Fruit fly (Drosophila melanogaster) whole organism, embryonic: Measurements from ENCODE around the gene CG13376.
A peak's percentile ranks its signal among the peaks of the same experiment; 100 is the strongest.

Experiments used
- Adf1 ChIP-seq: fragments of 200-800 bp; sonication (Bioruptor generic); IDR thresholded peaks from 2 replicates; pipeline ENCODE4 v1.3.6; 2022; ENCODE audit warnings: missing biosample characterization, missing genetic modification characterization
- Bteb2 ChIP-seq: fragments of 200-800 bp; sonication (Bioruptor generic); optimal IDR thresholded peaks from 2 replicates; lab custom pipeline; 2016; ENCODE audit warnings: missing biosample characterization, missing genetic modification characterization
- CG10321 ChIP-seq: fragments of 200-800 bp; sonication (Bioruptor generic); IDR thresholded peaks from 2 replicates; pipeline ENCODE4 v1.3.6; 2022; ENCODE audit warnings: missing biosample characterization, missing genetic modification characterization
- CG11093 ChIP-seq: fragments of 200-800 bp; sonication (Bioruptor generic); IDR thresholded peaks from 3 replicates; pipeline ENCODE4 v1.3.6; 2022; ENCODE audit warnings: missing biosample characterization, missing genetic modification characterization
- CG12219 ChIP-seq: fragments of 200-800 bp; sonication (Bioruptor generic); optimal IDR thresholded peaks from 3 replicates; lab custom pipeline; 2018; ENCODE audit warnings: missing biosample characterization, mild to moderate bottlenecking, missing genetic modification characterization
- CG12942 ChIP-seq: fragments of 200-800 bp; sonication (Bioruptor generic); optimal IDR thresholded peaks from 3 replicates; lab custom pipeline; 2016; ENCODE audit warnings: missing biosample characterization, missing genetic modification characterization
- CG13775 ChIP-seq: fragments of 200-800 bp; sonication (Bioruptor generic); optimal IDR thresholded peaks from 3 replicates; lab custom pipeline; 2017; ENCODE audit warnings: missing biosample characterization, mild to moderate bottlenecking, missing genetic modification characterization
- CG13894 ChIP-seq: fragments of 200-800 bp; sonication (Bioruptor generic); optimal IDR thresholded peaks from 3 replicates; lab custom pipeline; 2018; ENCODE audit warnings: missing biosample characterization, mild to moderate bottlenecking, missing genetic modification characterization, moderate library complexity
- CG14014 ChIP-seq: fragments of 200-800 bp; sonication (Bioruptor generic); IDR thresholded peaks from 2 replicates; pipeline ENCODE4 v1.3.6; 2022; ENCODE audit warnings: missing biosample characterization, missing genetic modification characterization
- CG14050 ChIP-seq: fragments of 200-800 bp; sonication (Bioruptor generic); IDR thresholded peaks from 3 replicates; pipeline ENCODE4 v1.3.6; 2022; ENCODE audit warnings: missing biosample characterization, missing genetic modification characterization
- CG14860 ChIP-seq: fragments of 200-800 bp; sonication (Bioruptor generic); IDR thresholded peaks from 3 replicates; pipeline ENCODE4 v1.3.6; 2022; ENCODE audit warnings: missing biosample characterization, missing genetic modification characterization; ENCODE audit not compliant: partially characterized antibody
- CG1603 ChIP-seq: fragments of 200-800 bp; sonication (Bioruptor generic); optimal IDR thresholded peaks from 2 replicates; lab custom pipeline; 2019; ENCODE audit warnings: missing biosample characterization, mild to moderate bottlenecking, missing genetic modification characterization, moderate library complexity
- CG17385 ChIP-seq: fragments of 200-800 bp; sonication (Bioruptor generic); optimal IDR thresholded peaks from 3 replicates; lab custom pipeline; 2018; ENCODE audit warnings: missing biosample characterization, mild to moderate bottlenecking, missing genetic modification characterization
- CG17612 ChIP-seq: fragments of 200-800 bp; sonication (Bioruptor generic); IDR thresholded peaks from 2 replicates; pipeline ENCODE4 v1.3.6; 2022; ENCODE audit warnings: missing biosample characterization, missing genetic modification characterization
- CG30403 ChIP-seq: fragments of 200-800 bp; sonication (Bioruptor generic); optimal IDR thresholded peaks from 3 replicates; lab custom pipeline; 2016; ENCODE audit warnings: missing biosample characterization, missing genetic modification characterization
- CG31441 ChIP-seq: fragments of 200-800 bp; sonication (Bioruptor generic); IDR thresholded peaks from 2 replicates; pipeline ENCODE4 v1.3.6; 2022; ENCODE audit warnings: missing biosample characterization, missing genetic modification characterization
- CG33213 ChIP-seq: fragments of 200-800 bp; sonication (Bioruptor generic); optimal IDR thresholded peaks from 3 replicates; lab custom pipeline; 2016; ENCODE audit warnings: missing biosample characterization, missing genetic modification characterization
- CG6791 ChIP-seq: fragments of 200-800 bp; sonication (Bioruptor generic); IDR thresholded peaks from 3 replicates; pipeline ENCODE4 v1.3.6; 2022; ENCODE audit warnings: missing biosample characterization, missing genetic modification characterization; ENCODE audit not compliant: partially characterized antibody
- CG8924 ChIP-seq: fragments of 200-800 bp; optimal IDR thresholded peaks from 3 replicates; lab custom pipeline; 2019; ENCODE audit warnings: missing biosample characterization, mild to moderate bottlenecking, missing genetic modification characterization, moderate library complexity
- CG9609 ChIP-seq: fragments of 200-800 bp; sonication (Bioruptor generic); optimal IDR thresholded peaks from 3 replicates; lab custom pipeline; 2016; ENCODE audit warnings: missing biosample characterization, missing genetic modification characterization
- CG9932 ChIP-seq: fragments of 200-800 bp; sonication (Bioruptor generic); IDR thresholded peaks from 2 replicates; pipeline ENCODE4 v1.3.6; 2022; ENCODE audit warnings: missing biosample characterization, missing genetic modification characterization
- Fer2 ChIP-seq: fragments of 200-800 bp; sonication (Bioruptor generic); optimal IDR thresholded peaks from 2 replicates; lab custom pipeline; 2018; ENCODE audit warnings: missing biosample characterization, mild to moderate bottlenecking, missing genetic modification characterization, moderate library complexity
- HmgD ChIP-seq: fragments of 200-800 bp; sonication (Bioruptor generic); optimal IDR thresholded peaks from 3 replicates; lab custom pipeline; 2016; ENCODE audit warnings: missing biosample characterization, missing genetic modification characterization
- MTF-1 ChIP-seq: fragments of 200-800 bp; sonication (Bioruptor generic); optimal IDR thresholded peaks from 2 replicates; lab custom pipeline; 2018; ENCODE audit warnings: missing biosample characterization, mild to moderate bottlenecking, missing genetic modification characterization, borderline replicate concordance
- Max ChIP-seq: fragments of 200-800 bp; sonication (Bioruptor generic); optimal IDR thresholded peaks from 2 replicates; lab custom pipeline; 2016; ENCODE audit warnings: missing biosample characterization, mild to moderate bottlenecking, missing genetic modification characterization
- Med ChIP-seq: fragments of 200-800 bp; sonication (Bioruptor generic); peaks from one replicate; lab custom pipeline; 2016; ENCODE audit warnings: missing biosample characterization, missing genetic modification characterization, mild to moderate bottlenecking, inconsistent platforms, moderate library complexity
- Mes4 ChIP-seq: fragments of 200-800 bp; sonication (Bioruptor generic); optimal IDR thresholded peaks from 2 replicates; lab custom pipeline; 2016; ENCODE audit warnings: missing biosample characterization, missing genetic modification characterization
- Nf-YC ChIP-seq: fragments of 200-800 bp; optimal IDR thresholded peaks from 3 replicates; lab custom pipeline; 2019; ENCODE audit warnings: missing biosample characterization, mild to moderate bottlenecking, missing genetic modification characterization, moderate library complexity
- Scr ChIP-seq: fragments of 200-800 bp; sonication (Bioruptor generic); IDR thresholded peaks from 2 replicates; pipeline ENCODE4 v1.3.6; 2022; ENCODE audit warnings: missing biosample characterization, missing genetic modification characterization; ENCODE audit not compliant: partially characterized antibody
- Side ChIP-seq: fragments of 200-800 bp; sonication (Bioruptor generic); optimal IDR thresholded peaks from 2 replicates; lab custom pipeline; 2016; ENCODE audit warnings: missing biosample characterization, missing genetic modification characterization
- Sox102F ChIP-seq: fragments of 200-800 bp; sonication (Bioruptor generic); optimal IDR thresholded peaks from 2 replicates; lab custom pipeline; 2018; ENCODE audit warnings: missing biosample characterization, mild to moderate bottlenecking, missing genetic modification characterization, moderate library complexity
- TFAM ChIP-seq: fragments of 200-800 bp; sonication (Bioruptor generic); optimal IDR thresholded peaks from 2 replicates; lab custom pipeline; 2017; ENCODE audit warnings: missing biosample characterization, missing genetic modification characterization, inconsistent platforms
- Xbp1 ChIP-seq: fragments of 200-800 bp; sonication (Bioruptor generic); optimal IDR thresholded peaks from 3 replicates; lab custom pipeline; 2016; ENCODE audit warnings: missing biosample characterization, mild to moderate bottlenecking, missing genetic modification characterization
- al ChIP-seq: fragments of 200-800 bp; sonication (Bioruptor generic); IDR thresholded peaks from 2 replicates; pipeline ENCODE4 v1.3.6; 2022; ENCODE audit warnings: missing biosample characterization, missing genetic modification characterization
- caup ChIP-seq: fragments of 200-800 bp; sonication (Bioruptor generic); optimal IDR thresholded peaks from 3 replicates; lab custom pipeline; 2017; ENCODE audit warnings: missing biosample characterization, mild to moderate bottlenecking, missing genetic modification characterization, moderate library complexity; ENCODE audit not compliant: severe bottlenecking
- chm ChIP-seq: fragments of 200-800 bp; sonication (Bioruptor generic); IDR thresholded peaks from 2 replicates; pipeline ENCODE4 v1.3.6; 2022; ENCODE audit warnings: missing biosample characterization, missing genetic modification characterization
- fd96Cb ChIP-seq: fragments of 200-800 bp; sonication (Bioruptor generic); optimal IDR thresholded peaks from 2 replicates; lab custom pipeline; 2018; ENCODE audit warnings: missing biosample characterization, mild to moderate bottlenecking, missing genetic modification characterization, moderate library complexity
- grau ChIP-seq: fragments of 200-800 bp; optimal IDR thresholded peaks from 3 replicates; lab custom pipeline; 2019; ENCODE audit warnings: missing biosample characterization, mild to moderate bottlenecking, missing genetic modification characterization, moderate library complexity
- grn ChIP-seq: fragments of 200-800 bp; sonication (Bioruptor generic); optimal IDR thresholded peaks from 3 replicates; lab custom pipeline; 2017; ENCODE audit warnings: missing biosample characterization, missing genetic modification characterization
- gsb-n ChIP-seq: fragments of 200-800 bp; sonication (Bioruptor generic); optimal IDR thresholded peaks from 3 replicates; lab custom pipeline; 2018; ENCODE audit warnings: missing biosample characterization, mild to moderate bottlenecking, missing genetic modification characterization
- hth ChIP-seq: fragments of >200 bp; optimal IDR thresholded peaks from 2 replicates; lab custom pipeline; 2017; ENCODE audit warnings: inconsistent platforms
- lmd ChIP-seq: fragments of 200-800 bp; sonication (Bioruptor generic); IDR thresholded peaks from 2 replicates; pipeline ENCODE4 v1.3.6; 2022; ENCODE audit warnings: missing biosample characterization, missing genetic modification characterization
- mld ChIP-seq: fragments of 200-800 bp; sonication (Bioruptor generic); IDR thresholded peaks from 3 replicates; pipeline ENCODE4 v1.3.6; 2022; ENCODE audit warnings: missing biosample characterization, missing genetic modification characterization; ENCODE audit not compliant: partially characterized antibody
- nerfin-1 ChIP-seq: fragments of 200-800 bp; sonication (Bioruptor generic); optimal IDR thresholded peaks from 3 replicates; lab custom pipeline; 2019; ENCODE audit warnings: missing biosample characterization, mild to moderate bottlenecking, missing genetic modification characterization, moderate library complexity
- p53 ChIP-seq: fragments of 200-800 bp; sonication (Bioruptor generic); optimal IDR thresholded peaks from 2 replicates; lab custom pipeline; 2016; ENCODE audit warnings: missing biosample characterization, missing genetic modification characterization
- peb ChIP-seq: fragments of 200-800 bp; sonication (Bioruptor generic); IDR thresholded peaks from 2 replicates; pipeline ENCODE4 v1.3.6; 2022; ENCODE audit warnings: missing biosample characterization, missing genetic modification characterization
- pnt ChIP-seq: fragments of 200-800 bp; sonication (Bioruptor generic); optimal IDR thresholded peaks from 3 replicates; lab custom pipeline; 2016; ENCODE audit warnings: missing biosample characterization, missing genetic modification characterization
- ranshi ChIP-seq: fragments of 200-800 bp; sonication (Bioruptor generic); IDR thresholded peaks from 2 replicates; pipeline ENCODE4 v1.3.6; 2022; ENCODE audit warnings: missing biosample characterization, missing genetic modification characterization
- sob ChIP-seq: fragments of 200-800 bp; sonication (Bioruptor generic); IDR thresholded peaks from 2 replicates; pipeline ENCODE4 v1.3.6; 2022; ENCODE audit warnings: missing biosample characterization, missing genetic modification characterization
- trh ChIP-seq: fragments of 200-800 bp; sonication (Bioruptor generic); optimal IDR thresholded peaks from 2 replicates; lab custom pipeline; 2016; ENCODE audit warnings: missing biosample characterization, missing genetic modification characterization
- tx ChIP-seq: fragments of 200-800 bp; sonication (Bioruptor generic); optimal IDR thresholded peaks from 2 replicates; lab custom pipeline; 2016; ENCODE audit warnings: missing biosample characterization, missing genetic modification characterization
- zen2 ChIP-seq: fragments of 200-800 bp; sonication (Bioruptor generic); IDR thresholded peaks from 3 replicates; pipeline ENCODE4 v1.3.6; 2022; ENCODE audit warnings: missing biosample characterization, missing genetic modification characterization; ENCODE audit not compliant: partially characterized antibody

Gene CG13376

DNA sequence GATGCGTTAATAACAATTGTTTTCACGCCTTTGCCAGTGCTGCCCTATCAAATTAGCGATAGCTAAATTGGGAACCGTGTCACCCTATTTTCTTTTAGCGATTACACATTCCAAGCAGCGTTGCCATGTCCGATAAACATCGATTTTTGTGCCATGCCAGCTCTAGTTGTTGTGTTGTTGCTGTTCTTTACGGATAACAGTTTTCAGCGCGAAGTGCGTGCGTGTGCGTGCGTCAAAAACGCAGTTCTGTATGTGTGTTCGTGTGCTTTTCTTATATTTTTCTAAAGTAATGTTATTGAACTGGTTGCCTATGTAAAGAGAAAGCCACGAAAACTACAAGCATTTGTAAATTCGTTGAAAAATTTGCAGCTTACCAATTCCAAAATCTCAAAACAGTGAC is 21.0 kb downstream of the CG13376 start, which contains the start of the genes CG3038 and G9a (continued):
- TF ChIP-seq CG14050 (GFP tag; lab: Robert Waterston, UW) (no peak), CG6791 (GFP tag; lab: Robert Waterston, UW) (no peak), ranshi (GFP tag; lab: Robert Waterston, UW) (no peak), chm (GFP tag; lab: Robert Waterston, UW) (no peak), CG14014 (GFP tag; lab: Robert Waterston, UW) (no peak), TFAM (GFP tag; lab: Kevin White, UChicago) (no peak), zen2 (GFP tag; lab: Robert Waterston, UW) (no peak), Fer2 (tag; lab: Kevin White, UChicago) (no peak), CG9932 (GFP tag; lab: Robert Waterston, UW) (no peak), CG13775 (GFP tag; lab: Kevin White, UChicago) (peak; percentile 8), trh (GFP tag; lab: Kevin White, UChicago) (no peak), lmd (GFP tag; lab: Robert Waterston, UW) (no peak), sob (GFP tag; lab: Robert Waterston, UW) (no peak), CG1603 (tag; lab: Kevin White, UChicago) (peak; percentile 77), grau (tag; lab: Kevin White, UChicago) (peak; percentile 31), Max (GFP tag; lab: Kevin White, UChicago) (no peak), Mes4 (peak; percentile 25), CG31441 (GFP tag; lab: Robert Waterston, UW) (no peak), CG13894 (peak; percentile 72), mld (GFP tag; lab: Robert Waterston, UW) (no peak), CG8924 (tag; lab: Kevin White, UChicago) (peak; percentile 73), Scr (no peak), CG30403 (peak; percentile 35), nerfin-1 (tag; lab: Kevin White, UChicago) (peak; percentile 5), Xbp1 (GFP tag; lab: Kevin White, UChicago) (peak; percentile 56), CG17385 (GFP tag; lab: Kevin White, UChicago) (no peak), gsb-n (tag; lab: Kevin White, UChicago) (peak; percentile 53), Med (GFP tag; lab: Kevin White, UChicago) (peak; percentile 95), CG17612 (GFP tag; lab: Robert Waterston, UW) (no peak), peb (GFP tag; lab: Robert Waterston, UW) (no peak), CG12219 (GFP tag; lab: Kevin White, UChicago) (no peak), CG33213 (GFP tag; lab: Kevin White, UChicago) (peak; percentile 77), p53 (GFP tag; lab: Kevin White, UChicago) (peak; percentile 51), CG10321 (GFP tag; lab: Robert Waterston, UW) (no peak), tx (no peak), CG12942 (no peak), pnt (GFP tag; lab: Kevin White, UChicago) (no peak), CG14860 (GFP tag; lab: Robert Waterston, UW) (no peak), Side (peak; percentile 43), grn (peak; percentile 17), CG11093 (no peak), Nf-YC (tag; lab: Kevin White, UChicago) (peak; percentile 52), HmgD (GFP tag; lab: Kevin White, UChicago) (peak; percentile 59), Bteb2 (no peak), hth (lab: Kevin White, UChicago) (no peak), CG9609 (GFP tag; lab: Kevin White, UChicago) (peak; percentile 9), caup (peak; percentile 45), MTF-1 (no peak), Adf1 (GFP tag; lab: Robert Waterston, UW) (no peak), Sox102F (no peak), fd96Cb (tag; lab: Kevin White, UChicago) (no peak), al (no peak)
